Worm (Caenorhabditis elegans) whole organism, L3 larva: ENCODE measurements around the gene col-149.

Source experiments
- aly-2 ChIP-seq: fragments of 150-350 bp; optimal IDR thresholded peaks from 2 replicates; lab custom pipeline; 2014; ENCODE audit warnings: missing biosample characterization, missing genetic modification characterization
- nhr-237 ChIP-seq: fragments of 150-350 bp; optimal IDR thresholded peaks from 2 replicates; lab custom pipeline; 2014; ENCODE audit warnings: missing biosample characterization, missing genetic modification characterization
- nhr-28 ChIP-seq: fragments of 150-350 bp; optimal IDR thresholded peaks from 2 replicates; lab custom pipeline; 2014; ENCODE audit warnings: missing biosample characterization, missing genetic modification characterization
- pha-4 ChIP-seq: fragments of 150-350 bp; optimal IDR thresholded peaks from 2 replicates; lab custom pipeline; 2014; ENCODE audit warnings: missing biosample characterization, missing genetic modification reagents, missing genetic modification characterization

DNA sequence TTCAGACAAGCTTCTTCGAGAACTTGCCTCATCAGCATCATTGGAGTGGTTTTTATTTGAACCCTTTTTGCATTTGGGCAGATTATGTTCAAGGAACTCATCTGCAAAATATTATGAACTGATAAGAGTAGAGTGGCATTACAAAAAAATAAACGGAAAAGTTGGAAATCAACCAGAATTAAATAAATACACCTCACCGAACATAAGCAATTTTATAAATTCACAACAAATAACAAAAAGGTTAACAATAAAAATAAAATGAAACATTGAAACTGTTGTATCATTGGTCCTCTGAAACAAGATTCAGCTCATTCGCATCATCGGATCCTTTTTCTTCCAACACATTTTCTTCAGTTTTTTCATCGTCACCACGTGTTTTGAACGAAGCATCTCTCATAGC, 24.6 kb upstream of the col-149 start, which contains the start of gene asps-1:
- no peak for TF ChIP-seq nhr-237 (tag; lab: Kevin White, UChicago)
- TF ChIP-seq pha-4 (tag; lab: Kevin White, UChicago), result no peak
- no peak for TF ChIP-seq nhr-28 (tag; lab: Kevin White, UChicago)
- TF ChIP-seq aly-2 (tag; lab: Kevin White, UChicago), result no peak
